Worm (Caenorhabditis elegans): ENCODE results near the gene ins-22.

ins-22 gene

ce11 chrIII:10025989-10026388, at the start of gene ins-22:
TSS of gene ins-22 (plus strand) at chrIII:10026289.
- TF ChIP-seq nhr-12 (tag; optimal IDR thresholded peaks at IDR 0.05) (no peak), unc-86 (tag; optimal IDR thresholded peaks at IDR 0.05) (no peak), aha-1 (tag; optimal IDR thresholded peaks at IDR 0.05) (no peak), nhr-85 (tag) (no peak), nhr-20 (tag; optimal IDR thresholded peaks at IDR 0.05) (no peak), dsc-1 (tag; optimal IDR thresholded peaks at IDR 0.05) (no peak)

ce11 chrIII:9982119-9982642, 43.9 kb upstream of the ins-22 start:
- TF ChIP-seq nhr-237 (tag; optimal IDR thresholded peaks at IDR 0.05) (no peak), C04F5.9 (tag; optimal IDR thresholded peaks at IDR 0.05) (no peak), egl-13 (tag; optimal IDR thresholded peaks at IDR 0.05) (no peak), fkh-8 (tag; optimal IDR thresholded peaks at IDR 0.05) (no peak), unc-130 (tag; optimal IDR thresholded peaks at IDR 0.05) (no peak), lin-39 (tag; optimal IDR thresholded peaks at IDR 0.05) (no peak), lin-35 (GFP tag; optimal IDR thresholded peaks at IDR 0.05) (no peak), C16A3.4 (tag; optimal IDR thresholded peaks at IDR 0.05) (no peak), efl-1 (optimal IDR thresholded peaks at IDR 0.05) (no peak), efl-1 (GFP tag; optimal IDR thresholded peaks at IDR 0.05 in 1 of 2) (no peak), jun-1 (tag; optimal IDR thresholded peaks at IDR 0.05) (no peak), sup-37 (GFP tag; optimal IDR thresholded peaks at IDR 0.05) (no peak), nhr-12 (tag; optimal IDR thresholded peaks at IDR 0.05) (no peak), zip-4 (GFP tag; optimal IDR thresholded peaks at IDR 0.05) (no peak)

ce11 chrIII:9984604-9985003, 41.5 kb upstream of the ins-22 start:
- TF ChIP-seq ceh-8 (GFP tag; optimal IDR thresholded peaks at IDR 0.05) = peak; percentile 74
- TF ChIP-seq pag-3 (tag; optimal IDR thresholded peaks at IDR 0.05; ENCODE audit: borderline replicate concordance, insufficient read depth) = no peak
- no peak for TF ChIP-seq pax-3 (tag; optimal IDR thresholded peaks at IDR 0.05)
- no peak for TF ChIP-seq nhr-11 (tag; optimal IDR thresholded peaks at IDR 0.05)

ce11 chrIII:9985542-9985941, 40.5 kb upstream of the ins-22 start:
- TF ChIP-seq efl-3 (GFP tag; optimal IDR thresholded peaks at IDR 0.05) = no peak
- TF ChIP-seq nhr-84 (tag; optimal IDR thresholded peaks at IDR 0.05) = no peak

ce11 chrIII:9986827-9987429, 39.2 kb upstream of the ins-22 start, which contains the start of gene C05B5.12:
TSS of gene C05B5.12 (plus strand) at chrIII:9987379.
- peak; percentile 46 for TF ChIP-seq rnt-1 (tag; optimal IDR thresholded peaks at IDR 0.05)
- no peak for TF ChIP-seq hpl-2 (GFP tag; optimal IDR thresholded peaks at IDR 0.05)
- no peak for TF ChIP-seq ceh-82 (tag; optimal IDR thresholded peaks at IDR 0.05)
- TF ChIP-seq sup-37 (GFP tag; optimal IDR thresholded peaks at IDR 0.05) = no peak
- peak; percentile 52 for TF ChIP-seq lin-14 (GFP tag; optimal IDR thresholded peaks at IDR 0.05)

- TF ChIP-seq unc-130 (tag; optimal IDR thresholded peaks at IDR 0.05) (no peak), egl-27 (tag; optimal IDR thresholded peaks at IDR 0.05) (no peak), dpl-1 (GFP tag; optimal IDR thresholded peaks at IDR 0.05) (no peak), nhr-11 (tag; optimal IDR thresholded peaks at IDR 0.05) (no peak)
Observed at ce11 chrIII:9988352-9988751, 37.7 kb upstream of the ins-22 start, which contains the start of gene C05B5.1. TSS of gene C05B5.1 (minus strand) at chrIII:9988452.

Data from whole organism, L1 larva.